Fruit fly (Drosophila melanogaster) whole organism, embryonic: ENCODE data around the gene UbcE2H.

Source experiments
- Aef1 ChIP-seq: fragments of 200-800 bp; sonication (Bioruptor generic); IDR thresholded peaks from 3 replicates; pipeline ENCODE4 v1.3.6; 2022; ENCODE audit warnings: missing biosample characterization, missing genetic modification characterization
- Atf3 ChIP-seq: fragments of 200-800 bp; sonication (Bioruptor generic); optimal IDR thresholded peaks from 3 replicates; lab custom pipeline; 2016; ENCODE audit warnings: missing biosample characterization, missing genetic modification characterization
- BEAF-32 ChIP-seq: fragments of 200-800 bp; sonication (Bioruptor generic); optimal IDR thresholded peaks from 3 replicates; lab custom pipeline; 2017; ENCODE audit warnings: missing biosample characterization, missing genetic modification characterization, mild to moderate bottlenecking, moderate library complexity, missing genetic modification reagents
- Bgb ChIP-seq: fragments of 200-800 bp; sonication (Bioruptor generic); IDR thresholded peaks from 2 replicates; pipeline ENCODE4 v1.3.6; 2022; ENCODE audit warnings: missing biosample characterization, missing genetic modification characterization; ENCODE audit not compliant: partially characterized antibody
- CG10147 ChIP-seq: fragments of 200-800 bp; sonication (Bioruptor generic); optimal IDR thresholded peaks from 2 replicates; lab custom pipeline; 2019; ENCODE audit warnings: missing biosample characterization, mild to moderate bottlenecking, missing genetic modification characterization, moderate library complexity
- CG10979 ChIP-seq: fragments of 200-800 bp; sonication (Bioruptor generic); optimal IDR thresholded peaks from 2 replicates; lab custom pipeline; 2018; ENCODE audit warnings: missing biosample characterization, mild to moderate bottlenecking, missing genetic modification characterization, moderate library complexity
- CG12391 ChIP-seq: fragments of 200-800 bp; sonication (Bioruptor generic); optimal IDR thresholded peaks from 3 replicates; lab custom pipeline; 2018; ENCODE audit warnings: missing biosample characterization, mild to moderate bottlenecking, missing genetic modification characterization, moderate library complexity
- CG13287 ChIP-seq: fragments of 200-800 bp; sonication (Bioruptor generic); IDR thresholded peaks from 2 replicates; pipeline ENCODE4 v1.3.6; 2022; ENCODE audit warnings: missing biosample characterization, missing genetic modification characterization; ENCODE audit not compliant: partially characterized antibody
- CG14014 ChIP-seq: fragments of 200-800 bp; sonication (Bioruptor generic); IDR thresholded peaks from 2 replicates; pipeline ENCODE4 v1.3.6; 2022; ENCODE audit warnings: missing biosample characterization, missing genetic modification characterization
- CG14441 ChIP-seq: fragments of 200-800 bp; sonication (Bioruptor generic); IDR thresholded peaks from 2 replicates; pipeline ENCODE4 v1.3.6; 2022; ENCODE audit warnings: missing biosample characterization, missing genetic modification characterization
- CG15514 ChIP-seq: fragments of 200-800 bp; sonication (Bioruptor generic); optimal IDR thresholded peaks from 3 replicates; lab custom pipeline; 2017; ENCODE audit warnings: missing biosample characterization, missing genetic modification characterization, mild to moderate bottlenecking, moderate library complexity, missing genetic modification reagents
- CG2678 ChIP-seq: fragments of 200-800 bp; sonication (Bioruptor generic); optimal IDR thresholded peaks from 3 replicates; lab custom pipeline; 2019; ENCODE audit warnings: missing biosample characterization, mild to moderate bottlenecking, missing genetic modification characterization, moderate library complexity
- CG34376 ChIP-seq: fragments of 200-800 bp; sonication (Bioruptor generic); optimal IDR thresholded peaks from 2 replicates; lab custom pipeline; 2018; ENCODE audit warnings: missing biosample characterization, mild to moderate bottlenecking, missing genetic modification characterization
- CG7372 ChIP-seq: fragments of 200-800 bp; sonication (Bioruptor generic); IDR thresholded peaks from 2 replicates; pipeline ENCODE4 v1.3.6; 2022; ENCODE audit warnings: missing biosample characterization, missing genetic modification characterization
- CG7928 ChIP-seq: fragments of 200-800 bp; sonication (Bioruptor generic); optimal IDR thresholded peaks from 2 replicates; lab custom pipeline; 2017; ENCODE audit warnings: missing biosample characterization, mild to moderate bottlenecking, missing genetic modification characterization
- CG8478 ChIP-seq: fragments of >200 bp; optimal IDR thresholded peaks from 2 replicates; lab custom pipeline; 2018
- CG8924 ChIP-seq: fragments of 200-800 bp; optimal IDR thresholded peaks from 3 replicates; lab custom pipeline; 2019; ENCODE audit warnings: missing biosample characterization, mild to moderate bottlenecking, missing genetic modification characterization, moderate library complexity
- D19A ChIP-seq: fragments of 200-800 bp; optimal IDR thresholded peaks from 3 replicates; lab custom pipeline; 2019; ENCODE audit warnings: missing biosample characterization, mild to moderate bottlenecking, missing genetic modification characterization, moderate library complexity
- Deaf1 ChIP-seq: fragments of 200-800 bp; optimal IDR thresholded peaks from 3 replicates; lab custom pipeline; 2019; ENCODE audit warnings: missing biosample characterization, mild to moderate bottlenecking, missing genetic modification characterization, moderate library complexity
- HLH54F ChIP-seq: fragments of 200-800 bp; sonication (Bioruptor generic); optimal IDR thresholded peaks from 3 replicates; lab custom pipeline; 2016; ENCODE audit warnings: missing biosample characterization, missing genetic modification characterization
- HLHmδ ChIP-seq: fragments of 200-800 bp; sonication (Bioruptor generic); optimal IDR thresholded peaks from 2 replicates; lab custom pipeline; 2018; ENCODE audit warnings: missing biosample characterization, mild to moderate bottlenecking, missing genetic modification characterization, moderate library complexity
- HmgD ChIP-seq: fragments of 200-800 bp; sonication (Bioruptor generic); optimal IDR thresholded peaks from 3 replicates; lab custom pipeline; 2016; ENCODE audit warnings: missing biosample characterization, missing genetic modification characterization
- Hr78 ChIP-seq, 2 experiments: fragments of 200-800 bp in 1 of 2; fragments of >200 bp in 1 of 2; sonication (Bioruptor generic) in 1 of 2; optimal IDR thresholded peaks; 2 replicates each; lab custom pipeline; 2017 to 2019; ENCODE audit warnings: missing biosample characterization in 2 of 2, missing genetic modification characterization in 2 of 2, mild to moderate bottlenecking in 1 of 2, moderate library complexity in 1 of 2
- Med ChIP-seq: fragments of 200-800 bp; sonication (Bioruptor generic); peaks from one replicate; lab custom pipeline; 2016; ENCODE audit warnings: missing biosample characterization, missing genetic modification characterization, mild to moderate bottlenecking, inconsistent platforms, moderate library complexity
- Opbp ChIP-seq: fragments of 200-800 bp; sonication (Bioruptor generic); IDR thresholded peaks from 3 replicates; pipeline ENCODE4 v1.3.6; 2022; ENCODE audit warnings: missing biosample characterization, missing genetic modification characterization; ENCODE audit not compliant: partially characterized antibody
- Side ChIP-seq: fragments of 200-800 bp; sonication (Bioruptor generic); optimal IDR thresholded peaks from 2 replicates; lab custom pipeline; 2016; ENCODE audit warnings: missing biosample characterization, missing genetic modification characterization
- Trl ChIP-seq, 3 experiments: fragments of >200 bp in 2 of 3; fragments of 200-800 bp in 1 of 3; sonication (Bioruptor generic) in 1 of 3; optimal IDR thresholded peaks; 2 replicates in 1 of 3; 3 replicates in 2 of 3; lab custom pipeline; 2016 to 2017; ENCODE audit warnings: missing biosample characterization in 1 of 3, missing genetic modification characterization in 1 of 3
- abd-A ChIP-seq: fragments of 200-800 bp; sonication (Bioruptor generic); optimal IDR thresholded peaks from 3 replicates; lab custom pipeline; 2019; ENCODE audit warnings: missing biosample characterization, mild to moderate bottlenecking, missing genetic modification characterization, moderate library complexity
- bab2 ChIP-seq: fragments of 200-800 bp; sonication (Bioruptor generic); optimal IDR thresholded peaks from 2 replicates; lab custom pipeline; 2016; ENCODE audit warnings: missing biosample characterization, missing genetic modification characterization
- cato ChIP-seq: fragments of 200-800 bp; sonication (Bioruptor generic); optimal IDR thresholded peaks from 2 replicates; lab custom pipeline; 2016; ENCODE audit warnings: missing biosample characterization, missing genetic modification characterization, borderline replicate concordance
- danr ChIP-seq: fragments of 200-800 bp; sonication (Bioruptor generic); IDR thresholded peaks from 2 replicates; pipeline ENCODE4 v1.3.6; 2022; ENCODE audit warnings: missing biosample characterization, missing genetic modification characterization
- dmrt99B ChIP-seq: fragments of 200-800 bp; sonication (Bioruptor generic); optimal IDR thresholded peaks from 2 replicates; lab custom pipeline; 2018; ENCODE audit warnings: missing biosample characterization, mild to moderate bottlenecking, missing genetic modification characterization, moderate library complexity
- ewg ChIP-seq: fragments of 200-800 bp; sonication (Bioruptor generic); optimal IDR thresholded peaks from 3 replicates; lab custom pipeline; 2017; ENCODE audit warnings: mild to moderate bottlenecking, missing biosample characterization, missing genetic modification reagents, missing genetic modification characterization
- gcm ChIP-seq: fragments of 200-800 bp; sonication (Bioruptor generic); optimal IDR thresholded peaks from 2 replicates; lab custom pipeline; 2019; ENCODE audit warnings: missing biosample characterization, mild to moderate bottlenecking, missing genetic modification characterization, moderate library complexity
- gsb-n ChIP-seq: fragments of 200-800 bp; sonication (Bioruptor generic); optimal IDR thresholded peaks from 3 replicates; lab custom pipeline; 2018; ENCODE audit warnings: missing biosample characterization, mild to moderate bottlenecking, missing genetic modification characterization
- jing ChIP-seq: fragments of 200-800 bp; sonication (Bioruptor generic); optimal IDR thresholded peaks from 2 replicates; lab custom pipeline; 2018; ENCODE audit warnings: missing biosample characterization, mild to moderate bottlenecking, missing genetic modification characterization
- lov ChIP-seq, 2 experiments: fragments of 200-800 bp in 1 of 2; fragments of >200 bp in 1 of 2; sonication (Bioruptor generic) in 1 of 2; IDR thresholded peaks in 1 of 2; optimal IDR thresholded peaks in 1 of 2; 2 replicates in 1 of 2; 3 replicates in 1 of 2; pipeline versions ENCODE4 v1.3.6 to Lab custom; 2017 to 2022; ENCODE audit warnings: missing biosample characterization in 1 of 2, missing genetic modification characterization in 1 of 2
- p53 ChIP-seq: fragments of 200-800 bp; sonication (Bioruptor generic); optimal IDR thresholded peaks from 2 replicates; lab custom pipeline; 2016; ENCODE audit warnings: missing biosample characterization, missing genetic modification characterization
- seq ChIP-seq: fragments of 200-800 bp; sonication (Bioruptor generic); IDR thresholded peaks from 2 replicates; pipeline ENCODE4 v1.3.6; 2022; ENCODE audit warnings: missing biosample characterization, missing genetic modification characterization
- slbo ChIP-seq: fragments of 200-800 bp; sonication (Bioruptor generic); IDR thresholded peaks from 2 replicates; pipeline ENCODE4 v1.3.6; 2022; ENCODE audit warnings: missing biosample characterization, missing genetic modification characterization
- sob ChIP-seq: fragments of 200-800 bp; sonication (Bioruptor generic); IDR thresholded peaks from 2 replicates; pipeline ENCODE4 v1.3.6; 2022; ENCODE audit warnings: missing biosample characterization, missing genetic modification characterization
- sqz ChIP-seq: fragments of 200-800 bp; sonication (Bioruptor generic); optimal IDR thresholded peaks from 3 replicates; lab custom pipeline; 2018; ENCODE audit warnings: missing biosample characterization, mild to moderate bottlenecking, missing genetic modification characterization
- tll ChIP-seq, 2 experiments: fragments of 200-800 bp in 1 of 2; fragments of >200 bp in 1 of 2; sonication (Bioruptor generic) in 1 of 2; optimal IDR thresholded peaks; 2 replicates each; lab custom pipeline; 2017 to 2019; ENCODE audit warnings: missing biosample characterization in 2 of 2, missing genetic modification characterization in 2 of 2, mild to moderate bottlenecking in 1 of 2, moderate library complexity in 1 of 2
- tup ChIP-seq: fragments of 200-800 bp; sonication (Bioruptor generic); optimal IDR thresholded peaks from 2 replicates; lab custom pipeline; 2016; ENCODE audit warnings: missing biosample characterization, mild to moderate bottlenecking, missing genetic modification characterization, moderate library complexity
- twi ChIP-seq: fragments of 200-800 bp; optimal IDR thresholded peaks from 2 replicates; lab custom pipeline; 2019; ENCODE audit warnings: missing biosample characterization, mild to moderate bottlenecking, missing genetic modification characterization, moderate library complexity
- unc-4 ChIP-seq: fragments of 200-800 bp; sonication (Bioruptor generic); IDR thresholded peaks from 2 replicates; pipeline ENCODE4 v1.3.6; 2022; ENCODE audit warnings: missing biosample characterization, missing genetic modification characterization; ENCODE audit not compliant: partially characterized antibody
- zf30C ChIP-seq: fragments of 200-800 bp; sonication (Bioruptor generic); optimal IDR thresholded peaks from 3 replicates; lab custom pipeline; 2018; ENCODE audit warnings: missing biosample characterization, mild to moderate bottlenecking, missing genetic modification characterization
- zfh2 ChIP-seq: fragments of 200-800 bp; sonication (Bioruptor generic); optimal IDR thresholded peaks from 2 replicates; lab custom pipeline; 2016; ENCODE audit warnings: missing biosample characterization, missing genetic modification characterization

Gene UbcE2H

dm6 chrX:8058446-8058900 lies 35.4 kb downstream of the UbcE2H start (continued):
- TF ChIP-seq CG34376 (GFP tag; lab: Kevin White, UChicago) = peak; percentile 67
- no peak for TF ChIP-seq CG2678 (tag; lab: Kevin White, UChicago)
- TF ChIP-seq CG7372 (GFP tag; lab: Robert Waterston, UW) = no peak
- no peak for TF ChIP-seq jing (GFP tag; lab: Kevin White, UChicago)
- TF ChIP-seq HLH54F (GFP tag; lab: Kevin White, UChicago) = no peak
- no peak for TF ChIP-seq unc-4 (GFP tag; lab: Robert Waterston, UW)
- TF ChIP-seq CG7928 (GFP tag; lab: Kevin White, UChicago) = no peak
- TF ChIP-seq slbo (GFP tag; lab: Robert Waterston, UW) = 0 out of 2 replicates have a peak, but pooled peaks have one; percentile 7
- TF ChIP-seq Opbp (GFP tag; lab: Robert Waterston, UW) = peak; percentile 38; the same call in 1 of the 3 replicates
- no peak for TF ChIP-seq zf30C (GFP tag; lab: Kevin White, UChicago)
- peak; percentile 73 for TF ChIP-seq CG8924 (tag; lab: Kevin White, UChicago)
- TF ChIP-seq CG14014 (GFP tag; lab: Robert Waterston, UW) = no peak
- no peak for TF ChIP-seq cato
- no peak for TF ChIP-seq lov (optimal IDR thresholded peaks at IDR 0.05; lab: Kevin White, UChicago)
- TF ChIP-seq lov (GFP tag; IDR thresholded peaks at IDR 0.05; lab: Robert Waterston, UW) = peak; percentile 65; the same call in 2 of the 3 replicates
- TF ChIP-seq zfh2 (GFP tag; lab: Kevin White, UChicago) = no peak
- no peak for TF ChIP-seq tup (GFP tag; lab: Kevin White, UChicago)
- TF ChIP-seq CG13287 (GFP tag; lab: Robert Waterston, UW) = peak; percentile 35
- TF ChIP-seq CG10147 (GFP tag; lab: Kevin White, UChicago) = no peak
- TF ChIP-seq CG10979 (tag; lab: Kevin White, UChicago) = no peak
- TF ChIP-seq BEAF-32 (GFP tag; lab: Kevin White, UChicago) = no peak
- peak; percentile 2 for TF ChIP-seq CG12391 (tag; lab: Kevin White, UChicago)
- 0 out of 2 replicates have a peak, but pooled peaks have one; percentile 29 for TF ChIP-seq CG14441 (GFP tag; lab: Robert Waterston, UW)
- TF ChIP-seq Deaf1 = peak; percentile 44
- TF ChIP-seq Side (GFP tag; lab: Kevin White, UChicago) = no peak
- no peak for TF ChIP-seq HmgD
- TF ChIP-seq gsb-n (tag; lab: Kevin White, UChicago) = no peak
- peak; percentile 57 for TF ChIP-seq sob (GFP tag; lab: Robert Waterston, UW)
- TF ChIP-seq abd-A (tag; lab: Kevin White, UChicago) = peak; percentile 86
- no peak for TF ChIP-seq tll (GFP tag; optimal IDR thresholded peaks at IDR 0.05; lab: Kevin White, UChicago)
- peak; percentile 72 for TF ChIP-seq CG8478
- peak; percentile 74 for TF ChIP-seq HLHmδ
- peak; percentile 47 for TF ChIP-seq sqz (GFP tag; lab: Kevin White, UChicago)
- TF ChIP-seq Med = peak; percentile 84
- peak; percentile 29; the same call in 1 of the 2 replicates for TF ChIP-seq Bgb (GFP tag; lab: Robert Waterston, UW)
- no peak for TF ChIP-seq dmrt99B
- peak; percentile 19; the same call in 1 of the 2 replicates for TF ChIP-seq seq (GFP tag; lab: Robert Waterston, UW)
- no peak for TF ChIP-seq danr (GFP tag; lab: Robert Waterston, UW)
- TF ChIP-seq gcm (GFP tag; lab: Kevin White, UChicago) = peak; percentile 28
- TF ChIP-seq Atf3 (GFP tag; lab: Kevin White, UChicago) = no peak
- TF ChIP-seq CG15514 (GFP tag; lab: Kevin White, UChicago) = peak; percentile 25
- 0 out of 3 replicates have a peak, but pooled peaks have one; percentile 25 for TF ChIP-seq Aef1 (GFP tag; lab: Robert Waterston, UW)
- TF ChIP-seq p53 (GFP tag; lab: Kevin White, UChicago) = no peak
- TF ChIP-seq Hr78 (GFP tag; optimal IDR thresholded peaks at IDR 0.05; lab: Kevin White, UChicago) = peak in 1 of 2 experiments; percentile 19
- no peak for TF ChIP-seq bab2 (GFP tag; lab: Kevin White, UChicago)
- peak; percentile 35 for TF ChIP-seq D19A (tag; lab: Kevin White, UChicago)
- TF ChIP-seq ewg (GFP tag; lab: Kevin White, UChicago) = peak; percentile 22
- peak; percentile 71 to 88 for TF ChIP-seq Trl (optimal IDR thresholded peaks at IDR 0.05; lab: Kevin White, UChicago)
- TF ChIP-seq Trl (GFP tag; optimal IDR thresholded peaks at IDR 0.05; lab: Kevin White, UChicago) = peak; percentile 35
- peak; percentile 55 for TF ChIP-seq twi (tag; lab: Kevin White, UChicago)
